Worm (Caenorhabditis elegans) whole organism, young adult: ENCODE results near the gene sre-45.

Experiments used
- C17E4.6 ChIP-seq: fragments of 200-800 bp; sonication (Bioruptor generic); IDR thresholded peaks from 2 replicates; pipeline ENCODE4 v1.3.6; 2022; ENCODE audit warnings: missing genetic modification reagents, missing genetic modification characterization, missing compliant biosample characterization
- D2030.7 ChIP-seq: fragments of 200-800 bp; sonication (Bioruptor generic); IDR thresholded peaks from 2 replicates; pipeline ENCODE4 v1.3.6; 2022; ENCODE audit warnings: missing genetic modification reagents, missing genetic modification characterization, missing compliant biosample characterization
- F33H1.4 ChIP-seq: fragments of 200-800 bp; sonication (Bioruptor generic); IDR thresholded peaks from 2 replicates; pipeline ENCODE4 v1.3.6; 2022; ENCODE audit warnings: missing genetic modification reagents, missing genetic modification characterization, missing compliant biosample characterization
- F37B4.10 ChIP-seq: fragments of 200-800 bp; sonication (Bioruptor generic); IDR thresholded peaks from 2 replicates; pipeline ENCODE4 v1.3.6; 2022; ENCODE audit warnings: missing genetic modification characterization, missing compliant biosample characterization
- F39B2.1 ChIP-seq: fragments of 200-800 bp; sonication (Bioruptor generic); IDR thresholded peaks from 2 replicates; pipeline ENCODE4 v1.3.6; 2022; ENCODE audit warnings: missing genetic modification reagents, missing genetic modification characterization, missing compliant biosample characterization
- F49E8.2 ChIP-seq: sonication (generic microtip); optimal IDR thresholded peaks from 3 replicates; lab custom pipeline; 2017; ENCODE audit warnings: missing genetic modification characterization, mild to moderate bottlenecking, missing compliant biosample characterization, antibody characterized with exemption, moderate library complexity; ENCODE audit not compliant: insufficient read depth
- F57C9.4 ChIP-seq: sonication (generic microtip); optimal IDR thresholded peaks from 2 replicates; lab custom pipeline; 2017; ENCODE audit warnings: mild to moderate bottlenecking, missing genetic modification characterization, missing compliant biosample characterization
- K11D2.4 ChIP-seq: fragments of 200-800 bp; sonication (Bioruptor generic); IDR thresholded peaks from 2 replicates; pipeline ENCODE4 v1.3.6; 2022; ENCODE audit warnings: missing genetic modification reagents, missing genetic modification characterization, missing compliant biosample characterization
- T07F8.4 ChIP-seq: sonication (generic microtip); optimal IDR thresholded peaks from 2 replicates; lab custom pipeline; 2016; ENCODE audit warnings: mild to moderate bottlenecking, missing genetic modification characterization, moderate library complexity, missing compliant biosample characterization
- Y53G8AR.9 ChIP-seq: fragments of 200-800 bp; sonication (Bioruptor generic); conservative IDR thresholded peaks from 2 replicates; pipeline ENCODE4 v1.3.6; 2022; ENCODE audit warnings: missing genetic modification reagents, missing genetic modification characterization, missing compliant biosample characterization
- Y67H2A.10 ChIP-seq: fragments of 200-800 bp; sonication (Bioruptor generic); conservative IDR thresholded peaks from 2 replicates; pipeline ENCODE4 v1.3.6; 2022; ENCODE audit warnings: missing genetic modification reagents, missing genetic modification characterization, missing compliant biosample characterization
- Y79H2A.3 ChIP-seq: fragments of 200-800 bp; sonication (Bioruptor generic); conservative IDR thresholded peaks from 2 replicates; pipeline ENCODE4 v1.3.6; 2022; ENCODE audit warnings: missing genetic modification reagents, missing genetic modification characterization, missing compliant biosample characterization
- Y95B8A.8 ChIP-seq: fragments of 200-800 bp; sonication (Bioruptor generic); IDR thresholded peaks from 2 replicates; pipeline ENCODE4 v1.3.6; 2022; ENCODE audit warnings: missing genetic modification reagents, missing genetic modification characterization, missing compliant biosample characterization
- atf-7 ChIP-seq: sonication (generic microtip); optimal IDR thresholded peaks from 2 replicates; lab custom pipeline; 2017; ENCODE audit warnings: mild to moderate bottlenecking, missing genetic modification characterization, missing compliant biosample characterization
- bed-2 ChIP-seq: fragments of 200-800 bp; sonication (Bioruptor generic); IDR thresholded peaks from 2 replicates; pipeline ENCODE4 v1.3.6; 2022; ENCODE audit warnings: missing genetic modification reagents, missing genetic modification characterization, missing compliant biosample characterization
- cebp-1 ChIP-seq, 2 experiments: fragments of 200-800 bp in 1 of 2; sonication (Bioruptor generic) in 1 of 2; sonication (generic microtip) in 1 of 2; IDR thresholded peaks in 1 of 2; optimal IDR thresholded peaks in 1 of 2; 2 replicates each; pipeline versions ENCODE4 v1.3.6 to Lab custom; 2017 to 2022; ENCODE audit warnings: missing compliant biosample characterization in 2 of 2, missing genetic modification characterization in 2 of 2, mild to moderate bottlenecking in 1 of 2, missing genetic modification reagents in 1 of 2, moderate library complexity in 1 of 2
- ceh-27 ChIP-seq: fragments of 200-800 bp; sonication (Bioruptor generic); optimal IDR thresholded peaks from 2 replicates; lab custom pipeline; 2018; ENCODE audit warnings: mild to moderate bottlenecking, missing genetic modification characterization, moderate library complexity, missing compliant biosample characterization
- ceh-91 ChIP-seq: fragments of 200-800 bp; sonication (Bioruptor generic); IDR thresholded peaks from 2 replicates; pipeline ENCODE4 v1.3.6; 2022; ENCODE audit warnings: missing genetic modification reagents, missing genetic modification characterization, missing compliant biosample characterization
- die-1 ChIP-seq: sonication (generic microtip); optimal IDR thresholded peaks from 2 replicates; lab custom pipeline; 2016; ENCODE audit warnings: missing genotype, mild to moderate bottlenecking, missing genetic modification characterization, missing compliant biosample characterization
- dpff-1 ChIP-seq: sonication (generic microtip); optimal IDR thresholded peaks from 2 replicates; lab custom pipeline; 2017; ENCODE audit warnings: mild to moderate bottlenecking, missing genetic modification characterization, missing compliant biosample characterization
- egl-44 ChIP-seq: fragments of 200-800 bp; sonication (Bioruptor generic); IDR thresholded peaks from 2 replicates; pipeline ENCODE4 v1.3.6; 2022; ENCODE audit warnings: missing genetic modification reagents, missing genetic modification characterization, missing compliant biosample characterization
- ets-4 ChIP-seq: fragments of 200-800 bp; sonication (Bioruptor generic); optimal IDR thresholded peaks from 2 replicates; lab custom pipeline; 2018; ENCODE audit warnings: mild to moderate bottlenecking, missing genetic modification characterization, missing compliant biosample characterization
- gei-17 ChIP-seq: fragments of 200-800 bp; sonication (Bioruptor generic); optimal IDR thresholded peaks from 2 replicates; lab custom pipeline; 2018; ENCODE audit warnings: mild to moderate bottlenecking, missing genetic modification characterization, missing compliant biosample characterization
- hlh-26 ChIP-seq: fragments of 200-800 bp; sonication (Bioruptor generic); conservative IDR thresholded peaks from 2 replicates; pipeline ENCODE4 v1.3.6; 2022; ENCODE audit warnings: missing genetic modification reagents, missing genetic modification characterization, missing compliant biosample characterization
- hrde-1 ChIP-seq: sonication (generic microtip); optimal IDR thresholded peaks from 2 replicates; lab custom pipeline; 2016; ENCODE audit warnings: missing genetic modification characterization, mild to moderate bottlenecking, missing compliant biosample characterization, moderate library complexity, missing genotype, missing genetic modification reagents, borderline replicate concordance
- let-526 ChIP-seq: fragments of 200-800 bp; sonication (Bioruptor generic); IDR thresholded peaks from 2 replicates; pipeline ENCODE4 v1.3.6; 2022; ENCODE audit warnings: missing genetic modification reagents, missing genetic modification characterization, missing compliant biosample characterization
- lin-35 ChIP-seq, 3 experiments: fragments of 150-350 bp in 2 of 3; sonication (generic microtip) in 1 of 3; optimal IDR thresholded peaks; 2 replicates each; lab custom pipeline; 2014 to 2018; ENCODE audit warnings: missing biosample characterization in 3 of 3, missing genetic modification characterization in 3 of 3, missing genetic modification reagents in 3 of 3
- lin-54 ChIP-seq: fragments of 200-800 bp; sonication (Bioruptor generic); optimal IDR thresholded peaks from 2 replicates; lab custom pipeline; 2018; ENCODE audit warnings: mild to moderate bottlenecking, missing genetic modification characterization, missing compliant biosample characterization
- madf-3 ChIP-seq: fragments of 200-800 bp; sonication (Bioruptor generic); IDR thresholded peaks from 2 replicates; pipeline ENCODE4 v1.3.6; 2022; ENCODE audit warnings: missing genetic modification reagents, missing genetic modification characterization, missing compliant biosample characterization
- madf-6 ChIP-seq: fragments of 200-800 bp; sonication (Bioruptor generic); IDR thresholded peaks from 2 replicates; pipeline ENCODE4 v1.3.6; 2022; ENCODE audit warnings: missing genetic modification reagents, missing genetic modification characterization, missing compliant biosample characterization
- mcd-1 ChIP-seq: fragments of 200-800 bp; sonication (Bioruptor generic); IDR thresholded peaks from 2 replicates; pipeline ENCODE4 v1.3.6; 2022; ENCODE audit warnings: missing genetic modification reagents, missing genetic modification characterization, missing compliant biosample characterization
- mxl-1 ChIP-seq: sonication (generic microtip); optimal IDR thresholded peaks from 2 replicates; lab custom pipeline; 2016; ENCODE audit warnings: missing genetic modification characterization, missing compliant biosample characterization
- nfya-2 ChIP-seq: fragments of 200-800 bp; sonication (Bioruptor generic); IDR thresholded peaks from 2 replicates; pipeline ENCODE4 v1.3.6; 2022; ENCODE audit warnings: missing genetic modification reagents, missing genetic modification characterization, missing compliant biosample characterization
- pbrm-1 ChIP-seq: fragments of 200-800 bp; sonication (Bioruptor generic); IDR thresholded peaks from 2 replicates; pipeline ENCODE4 v1.3.6; 2022; ENCODE audit warnings: missing genetic modification reagents, missing genetic modification characterization, missing compliant biosample characterization
- rpc-1 ChIP-seq, 2 experiments: fragments of 150-350 bp in 1 of 2; sonication (generic microtip) in 1 of 2; optimal IDR thresholded peaks; 2 replicates each; lab custom pipeline; 2014 to 2018; ENCODE audit warnings: missing biosample characterization in 1 of 2, missing genetic modification characterization in 1 of 2, missing genetic modification reagents in 1 of 2, missing genotype in 1 of 2
- sdz-38 ChIP-seq: sonication (generic microtip); optimal IDR thresholded peaks from 2 replicates; lab custom pipeline; 2016; ENCODE audit warnings: missing genotype, missing genetic modification characterization, missing compliant biosample characterization
- snpc-1.1 ChIP-seq: sonication (generic microtip); optimal IDR thresholded peaks from 2 replicates; lab custom pipeline; 2017; ENCODE audit warnings: missing genetic modification characterization, mild to moderate bottlenecking, missing compliant biosample characterization, antibody characterized with exemption, moderate library complexity, missing genotype, missing genetic modification reagents; ENCODE audit not compliant: insufficient read depth
- snpc-1.3 ChIP-seq: sonication (generic microtip); optimal IDR thresholded peaks from 2 replicates; lab custom pipeline; 2017; ENCODE audit warnings: missing genetic modification characterization, mild to moderate bottlenecking, missing compliant biosample characterization, antibody characterized with exemption, moderate library complexity, missing genotype, missing genetic modification reagents; ENCODE audit not compliant: insufficient read depth
- snpc-4 ChIP-seq, 5 experiments: fragments of 150-350 bp in 1 of 5; sonication (generic microtip) in 4 of 5; optimal IDR thresholded peaks; 2 replicates each; lab custom pipeline; 2014 to 2018; ENCODE audit warnings: missing genetic modification characterization in 5 of 5, missing biosample characterization in 3 of 5, antibody characterized with exemption in 2 of 5, mild to moderate bottlenecking in 2 of 5, missing compliant biosample characterization in 2 of 5, missing genotype in 2 of 5, moderate library complexity in 2 of 5, missing genetic modification reagents in 1 of 5
- sptf-2 ChIP-seq: fragments of 200-800 bp; sonication (Bioruptor generic); optimal IDR thresholded peaks from 2 replicates; lab custom pipeline; 2018; ENCODE audit warnings: mild to moderate bottlenecking, missing genetic modification characterization, missing compliant biosample characterization
- tbp1 ChIP-seq: fragments of 200-800 bp; sonication (Bioruptor generic); optimal IDR thresholded peaks from 2 replicates; lab custom pipeline; 2018; ENCODE audit warnings: mild to moderate bottlenecking, missing genetic modification characterization, missing compliant biosample characterization
- tbx-9 ChIP-seq: sonication (generic microtip); optimal IDR thresholded peaks from 2 replicates; lab custom pipeline; 2016; ENCODE audit warnings: borderline replicate concordance, missing genetic modification characterization, inconsistent platforms, missing compliant biosample characterization
- unc-130 ChIP-seq: sonication (generic microtip); optimal IDR thresholded peaks from 2 replicates; lab custom pipeline; 2016; ENCODE audit warnings: missing genetic modification reagents, missing genetic modification characterization, missing compliant biosample characterization
- unc-62 ChIP-seq: fragments of 150-350 bp; optimal IDR thresholded peaks from 2 replicates; lab custom pipeline; 2014; ENCODE audit warnings: missing biosample characterization, missing genetic modification reagents, missing genetic modification characterization
- zim-3 ChIP-seq: sonication (generic microtip); optimal IDR thresholded peaks from 2 replicates; lab custom pipeline; 2017; ENCODE audit warnings: mild to moderate bottlenecking, missing genetic modification characterization, moderate library complexity, missing compliant biosample characterization
- ztf-25 ChIP-seq: fragments of 200-800 bp; sonication (Bioruptor generic); IDR thresholded peaks from 2 replicates; pipeline ENCODE4 v1.3.6; 2022; ENCODE audit warnings: missing genetic modification reagents, missing genetic modification characterization, missing compliant biosample characterization
- ztf-26 ChIP-seq: sonication (generic microtip); optimal IDR thresholded peaks from 2 replicates; lab custom pipeline; 2017; ENCODE audit warnings: missing genetic modification characterization, missing compliant biosample characterization

Gene sre-45

ce11 chrII:13521179-13521616, 3.5 kb downstream of the sre-45 start (continued):
- TF ChIP-seq unc-62 (no peak), snpc-4 (GFP tag; optimal IDR thresholded peaks at IDR 0.05; lab: Kevin White, UChicago) (peak; percentile 98), snpc-4 (tag; optimal IDR thresholded peaks at IDR 0.05; lab: Kevin White, UChicago) (peak; percentile 94 to 99 (median 98)), F37B4.10 (GFP tag; lab: Robert Waterston, UW) (no peak), rpc-1 (optimal IDR thresholded peaks at IDR 0.05; lab: Kevin White, UChicago) (no peak), rpc-1 (tag; optimal IDR thresholded peaks at IDR 0.05; lab: Kevin White, UChicago) (no peak), gei-17 (GFP tag; lab: Kevin White, UChicago) (no peak), mcd-1 (GFP tag; lab: Robert Waterston, UW) (peak; percentile 62), tbp1 (peak; percentile 78), dpff-1 (no peak), Y53G8AR.9 (peak; percentile 70), Y67H2A.10 (GFP tag; lab: Robert Waterston, UW) (no peak), F33H1.4 (peak; percentile 61), snpc-1.1 (tag; lab: Kevin White, UChicago) (peak; percentile 98), F57C9.4 (tag; lab: Kevin White, UChicago) (no peak), C17E4.6 (GFP tag; lab: Robert Waterston, UW) (no peak), sptf-2 (peak; percentile 85), let-526 (GFP tag; lab: Robert Waterston, UW) (no peak), K11D2.4 (GFP tag; lab: Robert Waterston, UW) (no peak), lin-35 (GFP tag; optimal IDR thresholded peaks at IDR 0.05; lab: Kevin White, UChicago) (peak in 1 of 3 experiments; percentile 29), unc-130 (peak; percentile 78), sdz-38 (tag; lab: Kevin White, UChicago) (no peak), Y79H2A.3 (GFP tag; lab: Robert Waterston, UW) (peak; percentile 89), ztf-25 (GFP tag; lab: Robert Waterston, UW) (0 out of 2 replicates have a peak, but pooled peaks have one; percentile 17), Y95B8A.8 (peak; percentile 86), T07F8.4 (tag; lab: Kevin White, UChicago) (no peak), ets-4 (GFP tag; lab: Kevin White, UChicago) (peak; percentile 28), atf-7 (no peak), bed-2 (GFP tag; lab: Robert Waterston, UW) (no peak), hlh-26 (no peak), tbx-9 (no peak), zim-3 (tag; lab: Kevin White, UChicago) (peak; percentile 49), ztf-26 (no peak), ceh-27 (peak; percentile 7), mxl-1 (tag; lab: Kevin White, UChicago) (no peak)

ce11 chrII:13521977-13522404, 4.3 kb downstream of the sre-45 start:
- TF ChIP-seq madf-3 (GFP tag; lab: Robert Waterston, UW), result 0 out of 2 replicates have a peak, but pooled peaks have one; percentile 66
- TF ChIP-seq lin-54 (GFP tag; lab: Kevin White, UChicago), result peak; percentile 56
- 0 out of 2 replicates have a peak, but pooled peaks have one; percentile 42 for TF ChIP-seq let-526 (GFP tag; lab: Robert Waterston, UW)
- no peak for TF ChIP-seq cebp-1 (GFP tag; IDR thresholded peaks at IDR 0.05; lab: Robert Waterston, UW)
- peak; percentile 22 for TF ChIP-seq cebp-1 (tag; optimal IDR thresholded peaks at IDR 0.05; lab: Kevin White, UChicago)
- TF ChIP-seq F49E8.2 (tag; lab: Kevin White, UChicago), result peak; percentile 84
- TF ChIP-seq die-1 (tag; lab: Kevin White, UChicago), result peak; percentile 18
- TF ChIP-seq snpc-1.3 (tag; lab: Kevin White, UChicago), result peak; percentile 74
- TF ChIP-seq pbrm-1, result peak; percentile 94
- peak; percentile 92 for TF ChIP-seq hrde-1 (tag; lab: Kevin White, UChicago)
- peak; percentile 60 for TF ChIP-seq F33H1.4
- peak; percentile 97 for TF ChIP-seq D2030.7 (GFP tag; lab: Robert Waterston, UW)
- no peak for TF ChIP-seq F39B2.1 (GFP tag; lab: Robert Waterston, UW)
- TF ChIP-seq nfya-2 (GFP tag; lab: Robert Waterston, UW), result peak; percentile 88; the same call in 1 of the 2 replicates
- TF ChIP-seq ceh-91, result no peak
- TF ChIP-seq Y95B8A.8, result peak; percentile 64; the same call in 1 of the 2 replicates
- TF ChIP-seq egl-44 (GFP tag; lab: Robert Waterston, UW), result no peak
- peak; percentile 83 for TF ChIP-seq madf-6 (GFP tag; lab: Robert Waterston, UW)
